Worm (Caenorhabditis elegans): Measurements from ENCODE around the gene nnt-1.

Gene nnt-1

DNA sequence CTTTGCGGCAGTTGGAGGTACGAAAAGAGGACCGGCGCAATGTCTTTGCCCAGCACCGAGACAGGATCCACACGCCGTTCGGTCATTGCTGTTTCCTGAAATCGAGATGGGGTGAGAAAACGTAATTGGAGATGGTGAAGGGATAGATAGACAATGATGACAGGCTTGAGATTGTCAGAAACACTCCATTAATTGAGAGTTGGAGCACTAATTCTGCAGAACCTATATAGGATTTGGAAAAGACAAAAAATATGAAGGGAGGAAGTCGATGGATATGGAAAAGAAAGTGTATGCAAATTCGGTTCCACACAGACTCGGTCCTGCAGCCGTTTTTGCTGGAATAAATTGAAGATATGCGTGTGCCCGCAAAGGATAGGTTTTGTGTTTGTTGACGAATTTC is 16.1 kb downstream of the nnt-1 start, which contains the start of gene Y72A10A.1:
TSS of gene Y72A10A.1 (minus strand) at position 101 of the 400 bp plus-strand sequence.
- no peak for TF ChIP-seq B0336.3 (GFP tag; IDR thresholded peaks at IDR 0.05)
- TF ChIP-seq F23B12.7 (tag; optimal IDR thresholded peaks at IDR 0.05; ENCODE audit: insufficient read depth), result no peak
- TF ChIP-seq lsy-27 (tag; optimal IDR thresholded peaks at IDR 0.05; ENCODE audit: borderline replicate concordance, insufficient read depth), result no peak
- no peak for TF ChIP-seq die-1 (tag; optimal IDR thresholded peaks at IDR 0.05)
- TF ChIP-seq F22D6.2 (tag; optimal IDR thresholded peaks at IDR 0.05), result no peak
- no peak for TF ChIP-seq attf-3 (GFP tag; conservative IDR thresholded peaks at IDR 0.05)
- TF ChIP-seq F33H1.4 (GFP tag; IDR thresholded peaks at IDR 0.05), result no peak
- no peak for TF ChIP-seq F39B2.1 (GFP tag; IDR thresholded peaks at IDR 0.05)
- TF ChIP-seq lir-1 (GFP tag; conservative IDR thresholded peaks at IDR 0.05), result no peak
- no peak for TF ChIP-seq pha-4 (tag; optimal IDR thresholded peaks at IDR 0.05)
- TF ChIP-seq nhr-27 (tag; optimal IDR thresholded peaks at IDR 0.05), result no peak

DNA sequence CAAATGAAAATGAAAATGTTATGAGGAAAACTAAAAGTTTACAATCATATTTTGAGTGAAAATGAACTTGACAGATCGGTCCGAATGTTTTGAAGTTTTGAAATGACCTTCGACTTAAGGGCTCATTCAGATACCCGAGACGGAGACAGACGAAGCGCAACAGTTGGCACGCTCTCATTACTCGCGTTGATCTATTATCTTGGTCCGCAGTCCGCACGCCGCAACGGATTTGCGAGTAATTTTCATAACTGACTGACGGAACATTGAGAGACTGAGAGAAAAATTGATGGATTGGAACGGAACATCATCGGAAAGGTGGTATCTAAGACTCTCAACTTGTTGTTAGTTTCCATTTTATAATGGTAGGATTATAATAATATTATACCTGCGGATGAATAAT is 23.8 kb downstream of the nnt-1 start:
- no peak for TF ChIP-seq atf-7 (tag; optimal IDR thresholded peaks at IDR 0.05)
- no peak for TF ChIP-seq cebp-2 (GFP tag; IDR thresholded peaks at IDR 0.05)
- TF ChIP-seq die-1 (tag; optimal IDR thresholded peaks at IDR 0.05), result no peak
- no peak for TF ChIP-seq snpc-3.4 (tag; optimal IDR thresholded peaks at IDR 0.05)
- TF ChIP-seq zfh-2 (GFP tag; conservative IDR thresholded peaks at IDR 0.05), result no peak
- TF ChIP-seq snpc-4 (GFP tag; optimal IDR thresholded peaks at IDR 0.05), result no peak
- no peak for TF ChIP-seq snpc-4 (tag; optimal IDR thresholded peaks at IDR 0.05)
- no peak for TF ChIP-seq dox-1 (GFP tag; IDR thresholded peaks at IDR 0.05)
- no peak for TF ChIP-seq akir-1 (GFP tag; optimal IDR thresholded peaks at IDR 0.05)

DNA sequence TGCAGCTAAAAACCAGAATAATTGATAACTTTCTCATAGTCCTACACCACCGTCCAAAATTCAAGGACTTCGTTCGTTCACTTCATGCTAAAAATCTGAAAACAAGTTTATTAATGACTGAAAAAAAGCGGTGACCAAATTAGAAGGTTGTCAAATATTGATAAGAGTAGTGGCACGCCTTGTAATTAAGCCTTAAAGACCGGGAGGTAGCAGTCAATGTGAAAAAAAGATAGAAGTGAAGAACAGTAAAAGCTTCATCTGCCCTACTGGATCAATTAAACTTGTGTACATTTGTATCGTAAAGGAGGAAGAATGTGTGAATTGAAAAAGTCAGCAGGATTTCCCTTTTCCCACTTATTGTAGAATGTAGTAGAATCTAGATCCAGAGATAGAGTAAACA is 28.3 kb downstream of the nnt-1 start, which contains the start of gene tag-275:
TSS of gene tag-275 (minus strand) at position 101 of the 400 bp plus-strand sequence.
- TF ChIP-seq dox-1 (GFP tag; IDR thresholded peaks at IDR 0.05), result no peak
- TF ChIP-seq gei-17 (GFP tag; optimal IDR thresholded peaks at IDR 0.05), result no peak
- TF ChIP-seq chd-7 (tag; optimal IDR thresholded peaks at IDR 0.05), result no peak

DNA sequence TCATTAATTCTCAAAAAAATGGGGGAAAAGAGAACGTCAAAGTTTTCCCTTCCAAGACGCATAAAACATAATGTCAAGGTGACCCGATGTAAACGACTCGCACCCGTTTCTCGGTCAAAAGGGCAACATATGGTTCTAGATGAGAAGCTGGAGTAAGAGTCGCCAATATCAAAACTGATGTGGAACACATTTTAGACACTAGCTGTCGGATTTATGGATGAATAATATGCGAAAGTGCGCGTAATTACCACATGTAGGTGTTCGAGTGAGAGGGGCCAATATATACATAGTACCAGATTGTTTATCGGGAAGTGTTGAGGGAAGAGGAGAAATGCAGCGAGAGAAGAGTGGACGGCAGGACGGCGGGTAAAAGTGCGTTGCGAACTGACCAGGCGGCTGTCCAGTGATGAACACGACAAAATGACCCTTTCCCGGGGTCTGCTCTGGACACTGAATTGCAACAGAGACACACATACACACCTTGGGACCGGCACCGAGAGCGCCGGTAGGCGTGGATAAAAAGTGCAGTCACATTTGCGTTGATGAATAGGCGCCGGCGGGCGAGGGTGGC is 28.9 kb downstream of the nnt-1 start:
- no peak for TF ChIP-seq nhr-90 (tag; optimal IDR thresholded peaks at IDR 0.05)
- TF ChIP-seq zfh-2 (GFP tag; conservative IDR thresholded peaks at IDR 0.05), result peak; percentile 28

DNA sequence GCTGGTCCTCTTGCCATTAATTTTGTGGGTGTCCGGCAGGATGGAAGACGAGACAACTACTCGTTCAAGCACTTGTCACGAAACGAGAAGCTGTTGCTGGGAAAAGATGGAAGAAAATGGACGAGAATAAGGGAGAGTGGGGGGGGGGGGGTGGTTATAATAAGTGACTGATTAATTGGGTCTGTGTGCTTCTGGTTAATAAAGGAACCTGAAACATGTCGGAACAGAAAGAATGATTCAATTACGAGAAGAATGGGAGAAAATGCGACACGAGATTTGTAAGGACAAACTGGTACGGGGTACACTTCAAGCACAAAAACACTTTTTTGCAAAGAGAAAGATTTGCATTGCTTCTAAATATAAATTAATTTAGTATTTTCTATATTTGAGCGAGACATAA is 33.3 kb downstream of the nnt-1 start:
- TF ChIP-seq mcd-1 (GFP tag; IDR thresholded peaks at IDR 0.05), result no peak
- TF ChIP-seq madf-8 (GFP tag; conservative IDR thresholded peaks at IDR 0.05), result no peak
- no peak for TF ChIP-seq ztf-6 (GFP tag; IDR thresholded peaks at IDR 0.05)
- TF ChIP-seq sdz-38 (tag; optimal IDR thresholded peaks at IDR 0.05), result no peak
- TF ChIP-seq F39B2.1 (GFP tag; IDR thresholded peaks at IDR 0.05), result no peak
- TF ChIP-seq ama-1 (optimal IDR thresholded peaks at IDR 0.05), result no peak
- TF ChIP-seq ama-1 (GFP tag; optimal IDR thresholded peaks at IDR 0.05), result no peak
- TF ChIP-seq ets-4 (GFP tag; optimal IDR thresholded peaks at IDR 0.05), result no peak
- TF ChIP-seq C06A6.2 (GFP tag; conservative IDR thresholded peaks at IDR 0.05), result no peak
- TF ChIP-seq snpc-1.3 (tag; optimal IDR thresholded peaks at IDR 0.05; ENCODE audit: insufficient read depth), result no peak
- TF ChIP-seq ceh-58 (GFP tag; IDR thresholded peaks at IDR 0.05), result no peak
- TF ChIP-seq ztf-22 (GFP tag; optimal IDR thresholded peaks at IDR 0.05), result no peak
- no peak for TF ChIP-seq pha-4 (tag; optimal IDR thresholded peaks at IDR 0.05)
- no peak for TF ChIP-seq ceh-79 (tag; optimal IDR thresholded peaks at IDR 0.05)
- TF ChIP-seq bed-2 (GFP tag; IDR thresholded peaks at IDR 0.05), result no peak
- no peak for TF ChIP-seq nhr-90 (tag; optimal IDR thresholded peaks at IDR 0.05)
- no peak for TF ChIP-seq dpl-1 (GFP tag; optimal IDR thresholded peaks at IDR 0.05)
- no peak for TF ChIP-seq hmg-1.2 (GFP tag; IDR thresholded peaks at IDR 0.05)
